Worm (Caenorhabditis elegans) whole organism, L3 larva: ENCODE data around the gene phf-30.

Experiments used
- R02D3.7 ChIP-seq: fragments of 150-350 bp; optimal IDR thresholded peaks from 2 replicates; lab custom pipeline; 2014; ENCODE audit warnings: missing biosample characterization, missing genetic modification characterization
- aly-2 ChIP-seq: fragments of 150-350 bp; optimal IDR thresholded peaks from 2 replicates; lab custom pipeline; 2014; ENCODE audit warnings: missing biosample characterization, missing genetic modification characterization
- ama-1 ChIP-seq: fragments of 150-350 bp; optimal IDR thresholded peaks from 2 replicates; lab custom pipeline; 2018
- ceh-16 ChIP-seq: sonication (generic microtip); optimal IDR thresholded peaks from 2 replicates; lab custom pipeline; 2017; ENCODE audit warnings: missing biosample characterization, missing genetic modification characterization
- ceh-28 ChIP-seq: fragments of 150-350 bp; optimal IDR thresholded peaks from 2 replicates; lab custom pipeline; 2014; ENCODE audit warnings: missing biosample characterization, missing genetic modification reagents, missing genetic modification characterization
- ceh-82 ChIP-seq: fragments of 150-350 bp; optimal IDR thresholded peaks from 2 replicates; lab custom pipeline; 2014; ENCODE audit warnings: missing biosample characterization, missing genetic modification characterization
- ceh-9 ChIP-seq: sonication (generic microtip); optimal IDR thresholded peaks from 2 replicates; lab custom pipeline; 2018; ENCODE audit warnings: missing biosample characterization, missing genetic modification characterization
- egl-5 ChIP-seq: fragments of 150-350 bp; optimal IDR thresholded peaks from 2 replicates; lab custom pipeline; 2017; ENCODE audit warnings: missing biosample characterization, missing genetic modification reagents, missing genetic modification characterization, inconsistent platforms
- elt-1 ChIP-seq: fragments of 150-350 bp; optimal IDR thresholded peaks from 2 replicates; lab custom pipeline; 2014; ENCODE audit warnings: missing biosample characterization, missing genetic modification characterization
- elt-2 ChIP-seq: sonication (generic microtip); optimal IDR thresholded peaks from 2 replicates; lab custom pipeline; 2016; ENCODE audit warnings: missing genetic modification reagents, mild to moderate bottlenecking, missing genetic modification characterization, missing compliant biosample characterization
- elt-3 ChIP-seq, 3 experiments: fragments of 150-350 bp in 1 of 3; sonication (generic microtip) in 2 of 3; optimal IDR thresholded peaks; 2 replicates in 2 of 3; 4 replicates in 1 of 3; lab custom pipeline; 2014 to 2017; ENCODE audit warnings: missing biosample characterization in 3 of 3, missing genetic modification characterization in 3 of 3
- eor-1 ChIP-seq, 2 experiments: fragments of 150-350 bp; optimal IDR thresholded peaks; 2 replicates each; lab custom pipeline; 2014 to 2018; ENCODE audit warnings: missing biosample characterization in 2 of 2, missing genetic modification characterization in 2 of 2
- fkh-10 ChIP-seq: sonication (generic microtip); optimal IDR thresholded peaks from 2 replicates; lab custom pipeline; 2017; ENCODE audit warnings: missing biosample characterization, missing genetic modification reagents, missing genetic modification characterization
- fkh-2 ChIP-seq: fragments of 150-350 bp; optimal IDR thresholded peaks from 2 replicates; lab custom pipeline; 2014; ENCODE audit warnings: missing biosample characterization, missing genetic modification reagents, missing genetic modification characterization
- fos-1 ChIP-seq: fragments of 150-350 bp; optimal IDR thresholded peaks from 2 replicates; lab custom pipeline; 2014; ENCODE audit warnings: missing biosample characterization, missing genetic modification characterization
- jun-1 ChIP-seq: fragments of 150-350 bp; optimal IDR thresholded peaks from 2 replicates; lab custom pipeline; 2014; ENCODE audit warnings: missing biosample characterization, missing genetic modification reagents, missing genetic modification characterization
- lin-39 ChIP-seq: fragments of 150-350 bp; optimal IDR thresholded peaks from 2 replicates; lab custom pipeline; 2018; ENCODE audit warnings: missing biosample characterization, missing genetic modification reagents, missing genetic modification characterization
- lsy-12 ChIP-seq: sonication (generic microtip); optimal IDR thresholded peaks from 2 replicates; lab custom pipeline; 2016; ENCODE audit warnings: mild to moderate bottlenecking, missing genetic modification characterization, missing compliant biosample characterization
- mdl-1 ChIP-seq: fragments of 150-350 bp; optimal IDR thresholded peaks from 2 replicates; lab custom pipeline; 2014; ENCODE audit warnings: missing biosample characterization, missing genetic modification characterization
- mml-1 ChIP-seq: fragments of 150-350 bp; sonication (generic microtip); optimal IDR thresholded peaks from 3 replicates; lab custom pipeline; 2014; ENCODE audit warnings: missing biosample characterization, missing genetic modification characterization
- nfya-1 ChIP-seq: sonication (generic microtip); optimal IDR thresholded peaks from 2 replicates; lab custom pipeline; 2017; ENCODE audit warnings: missing genetic modification characterization, mild to moderate bottlenecking, missing compliant biosample characterization, antibody characterized with exemption, moderate library complexity; ENCODE audit not compliant: insufficient read depth
- nhr-11 ChIP-seq: fragments of 150-350 bp; optimal IDR thresholded peaks from 2 replicates; lab custom pipeline; 2014; ENCODE audit warnings: missing biosample characterization, missing genetic modification characterization
- nhr-23 ChIP-seq: fragments of 150-350 bp; optimal IDR thresholded peaks from 2 replicates; lab custom pipeline; 2014; ENCODE audit warnings: missing biosample characterization, missing genetic modification reagents, missing genetic modification characterization
- nhr-237 ChIP-seq: fragments of 150-350 bp; optimal IDR thresholded peaks from 2 replicates; lab custom pipeline; 2014; ENCODE audit warnings: missing biosample characterization, missing genetic modification characterization
- nhr-25 ChIP-seq: sonication (generic microtip); optimal IDR thresholded peaks from 2 replicates; lab custom pipeline; 2017; ENCODE audit warnings: missing biosample characterization, missing genetic modification characterization
- nhr-28 ChIP-seq: fragments of 150-350 bp; optimal IDR thresholded peaks from 2 replicates; lab custom pipeline; 2014; ENCODE audit warnings: missing biosample characterization, missing genetic modification characterization
- nhr-43 ChIP-seq: sonication (generic microtip); optimal IDR thresholded peaks from 2 replicates; lab custom pipeline; 2016; ENCODE audit warnings: mild to moderate bottlenecking, missing genetic modification characterization, missing compliant biosample characterization; ENCODE audit not compliant: poor library complexity, severe bottlenecking
- nhr-67 ChIP-seq: fragments of 150-350 bp; optimal IDR thresholded peaks from 2 replicates; lab custom pipeline; 2014; ENCODE audit warnings: missing biosample characterization, missing genetic modification characterization
- nhr-77 ChIP-seq: fragments of 150-350 bp; optimal IDR thresholded peaks from 2 replicates; lab custom pipeline; 2014; ENCODE audit warnings: missing biosample characterization, missing genetic modification characterization
- pha-4 ChIP-seq: fragments of 150-350 bp; optimal IDR thresholded peaks from 2 replicates; lab custom pipeline; 2014; ENCODE audit warnings: missing biosample characterization, missing genetic modification reagents, missing genetic modification characterization
- pqm-1 ChIP-seq: fragments of 150-350 bp; optimal IDR thresholded peaks from 2 replicates; lab custom pipeline; 2017; ENCODE audit warnings: missing biosample characterization, missing genetic modification characterization, inconsistent platforms
- sea-2 ChIP-seq: fragments of 150-350 bp; sonication (generic microtip); optimal IDR thresholded peaks from 4 replicates; lab custom pipeline; 2014; ENCODE audit warnings: missing biosample characterization, missing genetic modification reagents, missing genetic modification characterization
- skn-1 ChIP-seq: fragments of 150-350 bp; optimal IDR thresholded peaks from 2 replicates; lab custom pipeline; 2014; ENCODE audit warnings: missing biosample characterization, missing genetic modification characterization
- snpc-4 ChIP-seq: fragments of 150-350 bp; optimal IDR thresholded peaks from 2 replicates; lab custom pipeline; 2014; ENCODE audit warnings: missing biosample characterization, missing genetic modification characterization
- tbx-2 ChIP-seq: sonication (generic microtip); optimal IDR thresholded peaks from 2 replicates; lab custom pipeline; 2016; ENCODE audit warnings: mild to moderate bottlenecking, missing genetic modification characterization, missing compliant biosample characterization
- unc-39 ChIP-seq: sonication (generic microtip); optimal IDR thresholded peaks from 4 replicates; lab custom pipeline; 2017; ENCODE audit warnings: missing biosample characterization, missing genetic modification characterization
- unc-62 ChIP-seq: fragments of 150-350 bp; sonication (generic microtip); optimal IDR thresholded peaks from 4 replicates; lab custom pipeline; 2014; ENCODE audit warnings: missing biosample characterization, missing genetic modification reagents, missing genetic modification characterization
- zag-1 ChIP-seq: fragments of 150-350 bp; optimal IDR thresholded peaks from 2 replicates; lab custom pipeline; 2014; ENCODE audit warnings: missing biosample characterization, missing genetic modification characterization
- ztf-11 ChIP-seq: fragments of 150-350 bp; optimal IDR thresholded peaks from 2 replicates; lab custom pipeline; 2014; ENCODE audit warnings: missing biosample characterization, missing genetic modification characterization
- ztf-4 ChIP-seq: fragments of 150-350 bp; optimal IDR thresholded peaks from 2 replicates; lab custom pipeline; 2014; ENCODE audit warnings: missing biosample characterization, missing genetic modification characterization

The phf-30 gene

ce11 chrV:8445636-8446035 lies 23.2 kb upstream of the phf-30 start (continued):
- TF ChIP-seq jun-1 (tag; lab: Kevin White, UChicago) (no peak), fkh-2 (tag; lab: Kevin White, UChicago) (no peak), nfya-1 (tag; lab: Kevin White, UChicago) (peak; percentile 18), lin-39 (tag; lab: Kevin White, UChicago) (no peak), snpc-4 (tag; lab: Kevin White, UChicago) (peak; percentile 24), eor-1 (tag; optimal IDR thresholded peaks at IDR 0.05; lab: Kevin White, UChicago) (no peak)

ce11 chrV:8447928-8448327 lies 20.9 kb upstream of the phf-30 start, which contains the start of gene T23B12.5:
TSS of gene T23B12.5 (minus strand) at chrV:8448028.
- TF ChIP-seq nhr-237 = no peak
- TF ChIP-seq eor-1 (tag; optimal IDR thresholded peaks at IDR 0.05; lab: Kevin White, UChicago) = no peak
- no peak for TF ChIP-seq ama-1 (lab: Kevin White, UChicago)
- TF ChIP-seq elt-3 (tag; optimal IDR thresholded peaks at IDR 0.05; lab: Kevin White, UChicago) = no peak
- TF ChIP-seq skn-1 = no peak
- no peak for TF ChIP-seq mdl-1 (tag; lab: Kevin White, UChicago)
- no peak for TF ChIP-seq unc-39 (tag; lab: Kevin White, UChicago)
- TF ChIP-seq ceh-9 (tag; lab: Kevin White, UChicago) = no peak
- TF ChIP-seq pha-4 (tag; lab: Kevin White, UChicago) = no peak
- TF ChIP-seq fos-1 (tag; lab: Kevin White, UChicago) = no peak
- no peak for TF ChIP-seq aly-2
- no peak for TF ChIP-seq zag-1

ce11 chrV:8449241-8449640 lies 19.6 kb upstream of the phf-30 start:
- peak; percentile 7 for TF ChIP-seq nhr-23 (tag; lab: Kevin White, UChicago)
- TF ChIP-seq pqm-1 = no peak
- peak; percentile 48 for TF ChIP-seq nhr-25
- no peak for TF ChIP-seq lsy-12 (tag; lab: Kevin White, UChicago)

ce11 chrV:8450690-8451089 lies 18.1 kb upstream of the phf-30 start:
- no peak for TF ChIP-seq lin-39 (tag; lab: Kevin White, UChicago)
- TF ChIP-seq ztf-11 (tag; lab: Kevin White, UChicago) = no peak
- no peak for TF ChIP-seq nhr-28
- TF ChIP-seq elt-3 (tag; optimal IDR thresholded peaks at IDR 0.05; lab: Kevin White, UChicago) = no peak
- no peak for TF ChIP-seq aly-2
- no peak for TF ChIP-seq unc-62 (GFP tag; lab: Kevin White, UChicago)
- no peak for TF ChIP-seq nhr-77
- TF ChIP-seq nhr-11 (tag; lab: Kevin White, UChicago) = no peak
- TF ChIP-seq elt-2 (tag; lab: Kevin White, UChicago) = no peak

- TF ChIP-seq elt-1 (tag; lab: Kevin White, UChicago) (no peak), ceh-82 (tag; lab: Kevin White, UChicago) (no peak), ztf-4 (tag; lab: Kevin White, UChicago) (no peak), ceh-28 (tag; lab: Kevin White, UChicago) (no peak), nhr-77 (no peak), eor-1 (tag; optimal IDR thresholded peaks at IDR 0.05; lab: Kevin White, UChicago) (no peak), pqm-1 (no peak), pha-4 (tag; lab: Kevin White, UChicago) (no peak), nhr-67 (no peak), nfya-1 (tag; lab: Kevin White, UChicago) (no peak), nhr-23 (tag; lab: Kevin White, UChicago) (no peak), aly-2 (no peak), ceh-16 (no peak)
These were observed 13.8 kb upstream of the phf-30 start, which contains the start of gene T23B12.11 for ce11 chrV:8454995-8455446. TSS of gene T23B12.11 (plus strand) at chrV:8455396.

ce11 chrV:8460306-8460705 lies 8.5 kb upstream of the phf-30 start, which contains the start of gene T23B12.6:
TSS of gene T23B12.6 (minus strand) at chrV:8460419.
- TF ChIP-seq nhr-28 (no peak), unc-62 (GFP tag; lab: Kevin White, UChicago) (no peak), fkh-10 (GFP tag; lab: Kevin White, UChicago) (no peak), R02D3.7 (tag; lab: Kevin White, UChicago) (no peak), lin-39 (tag; lab: Kevin White, UChicago) (no peak), mml-1 (tag; lab: Kevin White, UChicago) (no peak), ztf-11 (tag; lab: Kevin White, UChicago) (no peak), egl-5 (tag; lab: Kevin White, UChicago) (no peak), fkh-2 (tag; lab: Kevin White, UChicago) (no peak), pqm-1 (peak; percentile 41), jun-1 (tag; lab: Kevin White, UChicago) (no peak), ceh-82 (tag; lab: Kevin White, UChicago) (no peak), nhr-43 (tag; lab: Kevin White, UChicago) (no peak), zag-1 (no peak), tbx-2 (tag; lab: Kevin White, UChicago) (no peak), nhr-77 (no peak), elt-2 (tag; lab: Kevin White, UChicago) (peak; percentile 74), pha-4 (tag; lab: Kevin White, UChicago) (peak; percentile 36), ztf-4 (tag; lab: Kevin White, UChicago) (no peak), sea-2 (GFP tag; lab: Kevin White, UChicago) (no peak), mdl-1 (tag; lab: Kevin White, UChicago) (no peak), lsy-12 (tag; lab: Kevin White, UChicago) (no peak)
